Worm (Caenorhabditis elegans): ENCODE data around the gene gsp-1.
A peak's percentile ranks its signal among the peaks of the same experiment; 100 is the strongest.

The gsp-1 gene

DNA sequence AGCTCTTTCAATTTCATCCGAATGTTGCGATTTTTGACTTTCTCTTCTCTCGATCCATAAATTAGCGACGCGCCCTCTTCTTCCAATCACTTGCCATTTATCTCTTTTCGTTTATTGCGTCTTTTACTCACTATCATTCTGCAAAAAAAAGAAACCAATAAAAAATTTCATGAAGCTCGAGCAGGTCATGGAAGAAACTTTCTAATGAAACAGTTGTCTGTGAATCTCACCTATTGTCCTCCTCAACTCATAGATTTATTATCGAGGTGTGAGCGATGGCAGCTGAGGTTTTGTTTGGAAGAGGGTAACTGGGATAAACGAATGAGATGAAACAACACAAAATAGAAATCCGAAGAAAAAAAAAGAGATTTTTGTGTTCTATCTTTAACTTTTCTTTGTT, 18.0 kb upstream of the gsp-1 start:
- peak in 1 of 2 experiments; percentile 31 for TF ChIP-seq unc-62 (GFP tag; optimal IDR thresholded peaks at IDR 0.05 in 1 of 2)
- TF ChIP-seq unc-62 (tag; optimal IDR thresholded peaks at IDR 0.05): no peak
- TF ChIP-seq tag-97 (GFP tag; IDR thresholded peaks at IDR 0.05): no peak
- no peak for TF ChIP-seq fos-1 (tag; optimal IDR thresholded peaks at IDR 0.05)
- no peak for TF ChIP-seq mdt-29 (GFP tag; IDR thresholded peaks at IDR 0.05)

ce11 chrV:10667284-10667683, 14.9 kb upstream of the gsp-1 start, which contains the start of gene twk-12:
Gene twk-12 (plus strand): TSS chrV:10667584.
- no peak for TF ChIP-seq ZK337.2 (GFP tag; IDR thresholded peaks at IDR 0.05)
- no peak for TF ChIP-seq nhr-25 (tag; optimal IDR thresholded peaks at IDR 0.05; ENCODE audit: borderline replicate concordance, insufficient read depth)
- TF ChIP-seq lin-15B (tag; optimal IDR thresholded peaks at IDR 0.05): no peak
- no peak for TF ChIP-seq ztf-7 (tag; optimal IDR thresholded peaks at IDR 0.05)
- TF ChIP-seq ctbp-1 (GFP tag; IDR thresholded peaks at IDR 0.05): no peak
- no peak for TF ChIP-seq madf-9 (GFP tag; conservative IDR thresholded peaks at IDR 0.05)
- TF ChIP-seq zfp-3 (GFP tag; conservative IDR thresholded peaks at IDR 0.05): no peak
- no peak for TF ChIP-seq arid-1 (GFP tag; conservative IDR thresholded peaks at IDR 0.05)

DNA sequence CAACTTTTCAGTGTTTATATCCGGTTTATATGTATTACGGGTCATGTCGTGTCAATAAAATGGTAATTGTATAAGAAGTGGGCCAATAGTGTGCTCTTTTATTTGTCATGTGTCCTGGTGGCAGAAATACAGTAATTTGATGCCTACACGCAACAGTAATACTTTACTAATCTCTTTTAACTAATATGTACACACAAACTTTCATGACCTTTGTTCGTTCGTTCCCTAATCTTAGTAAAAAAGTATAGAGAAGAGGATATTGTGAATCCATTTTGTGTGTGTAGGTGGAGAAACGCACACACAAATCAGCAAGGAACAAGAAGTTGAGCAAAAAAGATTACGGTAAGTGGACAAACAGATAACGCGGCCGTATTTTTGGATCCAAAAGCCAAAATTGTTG, 11.4 kb upstream of the gsp-1 start:
- TF ChIP-seq unc-62 (GFP tag; optimal IDR thresholded peaks at IDR 0.05 in 1 of 2): peak in 1 of 2 experiments; percentile 77
- TF ChIP-seq unc-62 (tag; optimal IDR thresholded peaks at IDR 0.05): no peak
- TF ChIP-seq skn-1 (tag; optimal IDR thresholded peaks at IDR 0.05): no peak

ce11 chrV:10671618-10672017, 10.6 kb upstream of the gsp-1 start, which contains the start of gene ceh-22:
Gene ceh-22 (plus strand): TSS chrV:10671918.
- TF ChIP-seq dmd-8 (GFP tag; IDR thresholded peaks at IDR 0.05) (no peak), dve-1 (tag; optimal IDR thresholded peaks at IDR 0.05; ENCODE audit: insufficient read depth) (no peak), ZK546.5 (tag; optimal IDR thresholded peaks at IDR 0.05) (no peak), unc-39 (tag; optimal IDR thresholded peaks at IDR 0.05) (no peak), daf-19 (GFP tag; conservative IDR thresholded peaks at IDR 0.05) (no peak), mxl-2 (GFP tag; conservative IDR thresholded peaks at IDR 0.05) (no peak), ceh-32 (tag; optimal IDR thresholded peaks at IDR 0.05; ENCODE audit: poor library complexity) (no peak), zag-1 (tag; optimal IDR thresholded peaks at IDR 0.05) (no peak), ceh-20 (GFP tag; IDR thresholded peaks at IDR 0.05) (no peak), sdz-12 (GFP tag; optimal IDR thresholded peaks at IDR 0.05) (no peak), snpc-4 (tag; optimal IDR thresholded peaks at IDR 0.05) (no peak), F10B5.3 (tag; optimal IDR thresholded peaks at IDR 0.05) (no peak), egl-27 (tag; optimal IDR thresholded peaks at IDR 0.05) (no peak)

- TF ChIP-seq hmg-1.1 (GFP tag; IDR thresholded peaks at IDR 0.05) (no peak), unc-39 (tag; optimal IDR thresholded peaks at IDR 0.05) (no peak), mxl-3 (GFP tag; optimal IDR thresholded peaks at IDR 0.05) (no peak), zip-2 (tag; optimal IDR thresholded peaks at IDR 0.05) (no peak), madf-5 (GFP tag; IDR thresholded peaks at IDR 0.05) (no peak), Y75B8A.6 (GFP tag; IDR thresholded peaks at IDR 0.05) (no peak), lir-3 (tag; optimal IDR thresholded peaks at IDR 0.05) (no peak), Y48G9A.11 (GFP tag; IDR thresholded peaks at IDR 0.05) (no peak), snpc-1.2 (GFP tag; IDR thresholded peaks at IDR 0.05) (no peak)
These were observed 9.6 kb upstream of the gsp-1 start for ce11 chrV:10672601-10673000.

All from whole organism, L4 larva.